5 worm cellular contexts compared by ENCODE assay signal in the genomic region with DNA sequence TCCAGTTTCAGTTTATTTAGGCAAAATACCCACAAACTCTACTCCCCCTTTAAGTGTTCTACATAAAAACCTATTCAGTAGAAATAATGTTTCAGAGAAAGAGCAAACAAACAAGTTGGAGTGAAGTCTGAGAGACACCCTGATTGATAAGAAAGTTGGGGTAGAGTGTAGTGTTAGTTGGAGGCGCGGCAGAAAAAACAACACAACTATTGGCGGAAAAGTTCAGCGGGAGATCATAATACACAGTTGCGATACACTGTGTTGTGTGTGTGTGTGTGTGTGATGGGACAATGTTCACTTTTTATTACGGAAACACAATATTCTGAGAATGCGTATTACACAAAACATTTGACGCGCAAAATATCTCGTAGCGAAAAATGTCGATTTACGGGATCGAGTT.
A peak's percentile ranks its signal among the peaks of the same experiment; 100 is the strongest.
TF ChIP-seq lines count a peak whose summit lies in the region.

No protein-coding gene starts in this region.

TF ChIP-seq in whole organism, L1 larva, 84 proteins besides CTCF, POLR2A, EP300 and RAD21 (continues in another document):
- TF ChIP-seq nhr-85 (tag; lab: Kevin White, UChicago) = peak; percentile 17
- TF ChIP-seq mep-1 (tag; optimal IDR thresholded peaks at IDR 0.05; lab: Kevin White, UChicago) = no peak
- TF ChIP-seq grh-1 (GFP tag; IDR thresholded peaks at IDR 0.05; lab: Robert Waterston, UW) = no peak
- no peak for TF ChIP-seq F16B12.6 (tag; optimal IDR thresholded peaks at IDR 0.05; lab: Kevin White, UChicago)
- TF ChIP-seq nhr-20 (tag; optimal IDR thresholded peaks at IDR 0.05; lab: Kevin White, UChicago) = peak; percentile 66
- TF ChIP-seq lin-35 (GFP tag; optimal IDR thresholded peaks at IDR 0.05; lab: Kevin White, UChicago) = peak in 1 of 2 experiments; percentile 30
- no peak for TF ChIP-seq rnt-1 (tag; optimal IDR thresholded peaks at IDR 0.05; lab: Kevin White, UChicago)
- no peak for TF ChIP-seq zip-4 (GFP tag; optimal IDR thresholded peaks at IDR 0.05; lab: Kevin White, UChicago)
- TF ChIP-seq C04F5.9 (tag; optimal IDR thresholded peaks at IDR 0.05; lab: Kevin White, UChicago) = no peak
- no peak for TF ChIP-seq ztf-4 (tag; optimal IDR thresholded peaks at IDR 0.05; lab: Kevin White, UChicago)
- peak; percentile 14 for TF ChIP-seq blmp-1 (tag; optimal IDR thresholded peaks at IDR 0.05; lab: Kevin White, UChicago)
- no peak for TF ChIP-seq hlh-4 (tag; optimal IDR thresholded peaks at IDR 0.05; lab: Kevin White, UChicago)
- TF ChIP-seq efl-1 (optimal IDR thresholded peaks at IDR 0.05; lab: Kevin White, UChicago) = no peak
- peak in 1 of 2 experiments; percentile 64 for TF ChIP-seq efl-1 (GFP tag; optimal IDR thresholded peaks at IDR 0.05 in 1 of 2; lab: Kevin White, UChicago)
- no peak for TF ChIP-seq nhr-11 (tag; optimal IDR thresholded peaks at IDR 0.05; lab: Kevin White, UChicago)
- TF ChIP-seq unc-30 (tag; optimal IDR thresholded peaks at IDR 0.05; lab: Kevin White, UChicago) = no peak
- TF ChIP-seq snu-23 (GFP tag; optimal IDR thresholded peaks at IDR 0.05; lab: Kevin White, UChicago) = peak; percentile 2
- no peak for TF ChIP-seq vab-15 (tag; optimal IDR thresholded peaks at IDR 0.05; lab: Kevin White, UChicago)

TF ChIP-seq in whole organism, L2 larva, 48 proteins besides CTCF, POLR2A, EP300 and RAD21:
- no peak for TF ChIP-seq ceh-82 (tag; optimal IDR thresholded peaks at IDR 0.05; lab: Kevin White, UChicago)
- TF ChIP-seq F13H6.1 (tag; optimal IDR thresholded peaks at IDR 0.05; lab: Kevin White, UChicago) = peak; percentile 2
- TF ChIP-seq sma-3 (GFP tag; optimal IDR thresholded peaks at IDR 0.05; lab: Kevin White, UChicago) = peak; percentile 18
- TF ChIP-seq nhr-23 (tag; optimal IDR thresholded peaks at IDR 0.05; lab: Kevin White, UChicago) = no peak
- TF ChIP-seq nhr-129 (tag; optimal IDR thresholded peaks at IDR 0.05; lab: Kevin White, UChicago) = peak; percentile 43
- TF ChIP-seq gmeb-1 (tag; optimal IDR thresholded peaks at IDR 0.05; lab: Kevin White, UChicago) = no peak
- TF ChIP-seq lin-39 (tag; optimal IDR thresholded peaks at IDR 0.05; lab: Kevin White, UChicago) = no peak
- no peak for TF ChIP-seq nhr-12 (tag; optimal IDR thresholded peaks at IDR 0.05; lab: Kevin White, UChicago)
- no peak for TF ChIP-seq alr-1 (tag; optimal IDR thresholded peaks at IDR 0.05; lab: Kevin White, UChicago)
- TF ChIP-seq unc-39 (tag; optimal IDR thresholded peaks at IDR 0.05; lab: Kevin White, UChicago) = no peak

TF ChIP-seq in whole organism, L3 larva, 47 proteins besides CTCF, POLR2A, EP300 and RAD21:
- TF ChIP-seq pqm-1 (tag; optimal IDR thresholded peaks at IDR 0.05; lab: Kevin White, UChicago) (peak; percentile 51), R02D3.7 (tag; optimal IDR thresholded peaks at IDR 0.05; lab: Kevin White, UChicago) (no peak), pha-4 (tag; optimal IDR thresholded peaks at IDR 0.05; lab: Kevin White, UChicago) (peak; percentile 65), elt-2 (tag; optimal IDR thresholded peaks at IDR 0.05; lab: Kevin White, UChicago) (peak; percentile 59), nhr-12 (tag; optimal IDR thresholded peaks at IDR 0.05; lab: Kevin White, UChicago) (no peak)

TF ChIP-seq in whole organism, L4 larva, 104 proteins besides CTCF, POLR2A, EP300 and RAD21 (continues in another document):
- no peak for TF ChIP-seq lim-7 (GFP tag; IDR thresholded peaks at IDR 0.05; lab: Robert Waterston, UW)
- TF ChIP-seq mdl-1 (tag; optimal IDR thresholded peaks at IDR 0.05; lab: Kevin White, UChicago) = no peak
- no peak for TF ChIP-seq tag-97 (GFP tag; IDR thresholded peaks at IDR 0.05; lab: Robert Waterston, UW)
- TF ChIP-seq zip-2 (tag; optimal IDR thresholded peaks at IDR 0.05; lab: Kevin White, UChicago) = no peak
- TF ChIP-seq sdz-12 (GFP tag; optimal IDR thresholded peaks at IDR 0.05; lab: Kevin White, UChicago) = no peak
- no peak for TF ChIP-seq gei-8 (GFP tag; optimal IDR thresholded peaks at IDR 0.05; lab: Kevin White, UChicago)
- no peak for TF ChIP-seq daf-8 (GFP tag; IDR thresholded peaks at IDR 0.05; lab: Robert Waterston, UW)
- TF ChIP-seq nhr-28 (tag; optimal IDR thresholded peaks at IDR 0.05; lab: Kevin White, UChicago) = peak; percentile 95
- TF ChIP-seq Y5F2A.4 (GFP tag; optimal IDR thresholded peaks at IDR 0.05; lab: Kevin White, UChicago) = no peak
- peak; percentile 2 for TF ChIP-seq lin-13 (GFP tag; optimal IDR thresholded peaks at IDR 0.05; lab: Kevin White, UChicago)
- 0 out of 2 replicates have a peak, but pooled peaks have one; percentile 16 for TF ChIP-seq php-3 (GFP tag; IDR thresholded peaks at IDR 0.05; lab: Robert Waterston, UW)
- TF ChIP-seq saeg-2 (GFP tag; IDR thresholded peaks at IDR 0.05; lab: Robert Waterston, UW) = 0 out of 2 replicates have a peak, but pooled peaks have one; percentile 44
- no peak for TF ChIP-seq mdt-29 (GFP tag; IDR thresholded peaks at IDR 0.05; lab: Robert Waterston, UW)
- TF ChIP-seq dmd-6 (GFP tag; IDR thresholded peaks at IDR 0.05; lab: Robert Waterston, UW) = peak; percentile 75
- no peak for TF ChIP-seq lin-1 (GFP tag; IDR thresholded peaks at IDR 0.05; lab: Robert Waterston, UW)
- TF ChIP-seq ceh-44 (GFP tag; IDR thresholded peaks at IDR 0.05; lab: Robert Waterston, UW) = no peak
- no peak for TF ChIP-seq nhr-102 (tag; optimal IDR thresholded peaks at IDR 0.05; lab: Kevin White, UChicago)
- peak; percentile 53 for TF ChIP-seq nhr-77 (tag; optimal IDR thresholded peaks at IDR 0.05; lab: Kevin White, UChicago)
- TF ChIP-seq dpl-1 (GFP tag; optimal IDR thresholded peaks at IDR 0.05; lab: Kevin White, UChicago) = no peak
- no peak for TF ChIP-seq mep-1 (tag; optimal IDR thresholded peaks at IDR 0.05; lab: Kevin White, UChicago)
- TF ChIP-seq lin-38 (GFP tag; IDR thresholded peaks at IDR 0.05; lab: Robert Waterston, UW) = no peak
- TF ChIP-seq hmg-1.1 (GFP tag; IDR thresholded peaks at IDR 0.05; lab: Robert Waterston, UW) = no peak
- TF ChIP-seq dve-1 (tag; optimal IDR thresholded peaks at IDR 0.05; lab: Kevin White, UChicago; ENCODE audit: insufficient read depth) = peak; percentile 63
- no peak for TF ChIP-seq madf-9 (GFP tag; conservative IDR thresholded peaks at IDR 0.05; lab: Robert Waterston, UW)
- TF ChIP-seq pqm-1 (tag; optimal IDR thresholded peaks at IDR 0.05; lab: Kevin White, UChicago) = peak; percentile 36
- no peak for TF ChIP-seq ceh-82 (tag; optimal IDR thresholded peaks at IDR 0.05; lab: Kevin White, UChicago)
- no peak for TF ChIP-seq nhr-237 (tag; optimal IDR thresholded peaks at IDR 0.05; lab: Kevin White, UChicago)
- TF ChIP-seq nhr-25 (tag; optimal IDR thresholded peaks at IDR 0.05; lab: Kevin White, UChicago; ENCODE audit: borderline replicate concordance, insufficient read depth) = no peak
- no peak for TF ChIP-seq lir-3 (tag; optimal IDR thresholded peaks at IDR 0.05; lab: Kevin White, UChicago)
- TF ChIP-seq aly-2 (tag; optimal IDR thresholded peaks at IDR 0.05; lab: Kevin White, UChicago) = no peak

TF ChIP-seq in whole organism, young adult, 124 proteins besides CTCF, POLR2A, EP300 and RAD21:
- TF ChIP-seq aptf-2 (GFP tag; conservative IDR thresholded peaks at IDR 0.05; lab: Robert Waterston, UW) (no peak), Y56A3A.18 (GFP tag; IDR thresholded peaks at IDR 0.05; lab: Robert Waterston, UW) (no peak), him-1 (tag; optimal IDR thresholded peaks at IDR 0.05; lab: Kevin White, UChicago) (no peak), hrde-1 (tag; optimal IDR thresholded peaks at IDR 0.05; lab: Kevin White, UChicago; ENCODE audit: borderline replicate concordance) (no peak), unc-62 (GFP tag; optimal IDR thresholded peaks at IDR 0.05; lab: Kevin White, UChicago) (no peak), ama-1 (optimal IDR thresholded peaks at IDR 0.05; lab: Kevin White, UChicago) (no peak), ama-1 (GFP tag; optimal IDR thresholded peaks at IDR 0.05; lab: Kevin White, UChicago) (no peak), F52B5.7 (tag; optimal IDR thresholded peaks at IDR 0.05; lab: Kevin White, UChicago) (no peak), lin-40 (tag; optimal IDR thresholded peaks at IDR 0.05; lab: Kevin White, UChicago) (peak; percentile 3), nhr-80 (tag; optimal IDR thresholded peaks at IDR 0.05; lab: Kevin White, UChicago) (peak; percentile 60), madf-3 (GFP tag; IDR thresholded peaks at IDR 0.05; lab: Robert Waterston, UW) (no peak), ztf-25 (GFP tag; IDR thresholded peaks at IDR 0.05; lab: Robert Waterston, UW) (no peak)
